Fruit fly (Drosophila melanogaster) whole organism, prepupa: ENCODE results near the gene PXo.
A peak's percentile ranks its signal among the peaks of the same experiment; 100 is the strongest.

Experiments
- Blimp-1 ChIP-seq: fragments of 200-800 bp; sonication (Bioruptor generic); optimal IDR thresholded peaks from 3 replicates; lab custom pipeline; 2017; ENCODE audit warnings: missing biosample characterization, missing genetic modification characterization, mild to moderate bottlenecking, moderate library complexity, missing genetic modification reagents
- CG11294 ChIP-seq: fragments of 200-800 bp; sonication (Bioruptor generic); IDR thresholded peaks from 2 replicates; pipeline ENCODE4 v1.3.6; 2022; ENCODE audit warnings: missing biosample characterization, missing genetic modification characterization
- CG11762 ChIP-seq: fragments of 200-800 bp; sonication (Bioruptor generic); optimal IDR thresholded peaks from 3 replicates; lab custom pipeline; 2016; ENCODE audit warnings: missing biosample characterization, missing genetic modification characterization; ENCODE audit not compliant: insufficient read depth
- CG15336 ChIP-seq: fragments of 200-800 bp; sonication (Bioruptor generic); IDR thresholded peaks from 2 replicates; pipeline ENCODE4 v1.3.6; 2022; ENCODE audit warnings: missing biosample characterization, missing genetic modification characterization
- CG1621 ChIP-seq: fragments of 200-800 bp; sonication (Bioruptor generic); optimal IDR thresholded peaks from 3 replicates; lab custom pipeline; 2018; ENCODE audit warnings: missing biosample characterization, mild to moderate bottlenecking, missing genetic modification characterization
- CG16779 ChIP-seq: fragments of 200-800 bp; sonication (Bioruptor generic); optimal IDR thresholded peaks from 3 replicates; lab custom pipeline; 2017; ENCODE audit warnings: missing biosample characterization, mild to moderate bottlenecking, missing genetic modification characterization
- CG31627 ChIP-seq: fragments of 200-800 bp; sonication (Bioruptor generic); optimal IDR thresholded peaks from 3 replicates; lab custom pipeline; 2016; ENCODE audit warnings: missing biosample characterization, missing genetic modification characterization
- CG34406 ChIP-seq: fragments of 200-800 bp; sonication (Bioruptor generic); optimal IDR thresholded peaks from 3 replicates; lab custom pipeline; 2016; ENCODE audit warnings: missing biosample characterization, missing genetic modification characterization
- CG3919 ChIP-seq: fragments of 200-800 bp; sonication (Bioruptor generic); optimal IDR thresholded peaks from 3 replicates; lab custom pipeline; 2016; ENCODE audit warnings: missing biosample characterization, missing genetic modification characterization
- CG6163 ChIP-seq: fragments of 200-800 bp; sonication (Bioruptor generic); IDR thresholded peaks from 3 replicates; pipeline ENCODE4 v1.3.6; 2022; ENCODE audit warnings: missing biosample characterization, missing genetic modification characterization
- CG6276 ChIP-seq: fragments of 200-800 bp; sonication (Bioruptor generic); optimal IDR thresholded peaks from 2 replicates; lab custom pipeline; 2017; ENCODE audit warnings: missing biosample characterization, mild to moderate bottlenecking, missing genetic modification characterization
- CG6792 ChIP-seq: fragments of 200-800 bp; sonication (Bioruptor generic); optimal IDR thresholded peaks from 3 replicates; lab custom pipeline; 2016; ENCODE audit warnings: missing biosample characterization, missing genetic modification characterization
- CG6808 ChIP-seq: fragments of 200-800 bp; sonication (Bioruptor generic); optimal IDR thresholded peaks from 3 replicates; lab custom pipeline; 2017; ENCODE audit warnings: missing biosample characterization, missing genetic modification characterization, mild to moderate bottlenecking, moderate library complexity, missing genetic modification reagents
- CG7368 ChIP-seq: fragments of 200-800 bp; sonication (Bioruptor generic); optimal IDR thresholded peaks from 3 replicates; lab custom pipeline; 2016; ENCODE audit warnings: missing biosample characterization, missing genetic modification characterization
- CG8119 ChIP-seq: fragments of 200-800 bp; sonication (Bioruptor generic); IDR thresholded peaks from 3 replicates; pipeline ENCODE4 v1.3.6; 2022; ENCODE audit warnings: missing biosample characterization, missing genetic modification characterization
- CG8319 ChIP-seq: fragments of 200-800 bp; sonication (Bioruptor generic); optimal IDR thresholded peaks from 3 replicates; lab custom pipeline; 2016; ENCODE audit warnings: missing biosample characterization, missing genetic modification characterization
- CG9139 ChIP-seq: fragments of 200-800 bp; sonication (Bioruptor generic); optimal IDR thresholded peaks from 3 replicates; lab custom pipeline; 2017; ENCODE audit warnings: missing biosample characterization, mild to moderate bottlenecking, missing genetic modification characterization
- Eip75B ChIP-seq: fragments of 200-800 bp; sonication (Bioruptor generic); optimal IDR thresholded peaks from 3 replicates; lab custom pipeline; 2016; ENCODE audit warnings: missing biosample characterization, missing genetic modification characterization
- Eip78C ChIP-seq: fragments of 200-800 bp; sonication (Bioruptor generic); peaks from one replicate; lab custom pipeline; 2016; ENCODE audit warnings: missing biosample characterization, missing genetic modification characterization
- Ets96B ChIP-seq: fragments of 200-800 bp; optimal IDR thresholded peaks from 2 replicates; lab custom pipeline; 2019; ENCODE audit warnings: missing biosample characterization, mild to moderate bottlenecking, missing genetic modification characterization, moderate library complexity
- Gug ChIP-seq: fragments of 200-800 bp; sonication (Bioruptor generic); IDR thresholded peaks from 2 replicates; pipeline ENCODE4 v1.3.6; 2022; ENCODE audit warnings: missing biosample characterization, missing genetic modification characterization
- Hr38 ChIP-seq: sonication (Bioruptor generic); optimal IDR thresholded peaks from 2 replicates; lab custom pipeline; 2016; ENCODE audit warnings: missing biosample characterization, missing genetic modification characterization
- Hr4 ChIP-seq: fragments of 200-800 bp; sonication (Bioruptor generic); optimal IDR thresholded peaks from 3 replicates; lab custom pipeline; 2016; ENCODE audit warnings: missing biosample characterization, missing genetic modification characterization
- Lpt ChIP-seq: fragments of 200-800 bp; sonication (Bioruptor generic); optimal IDR thresholded peaks from 3 replicates; lab custom pipeline; 2016; ENCODE audit warnings: missing biosample characterization, missing genetic modification characterization
- Met ChIP-seq: fragments of 200-800 bp; sonication (Bioruptor generic); optimal IDR thresholded peaks from 3 replicates; lab custom pipeline; 2016; ENCODE audit warnings: missing biosample characterization, missing genetic modification characterization
- Sox102F ChIP-seq: fragments of 200-800 bp; sonication (Bioruptor generic); optimal IDR thresholded peaks from 2 replicates; lab custom pipeline; 2016; ENCODE audit warnings: missing biosample characterization, mild to moderate bottlenecking, missing genetic modification characterization
- Sox14 ChIP-seq: fragments of 200-800 bp; sonication (Bioruptor generic); optimal IDR thresholded peaks from 3 replicates; lab custom pipeline; 2016; ENCODE audit warnings: missing biosample characterization, missing genetic modification characterization
- Sox15 ChIP-seq: fragments of 200-800 bp; sonication (Bioruptor generic); optimal IDR thresholded peaks from 3 replicates; lab custom pipeline; 2016; ENCODE audit warnings: missing biosample characterization, missing genetic modification characterization
- achi ChIP-seq: fragments of 200-800 bp; sonication (Bioruptor generic); optimal IDR thresholded peaks from 3 replicates; lab custom pipeline; 2016; ENCODE audit warnings: missing biosample characterization, missing genetic modification characterization
- acj6 ChIP-seq: fragments of 200-800 bp; sonication (Bioruptor generic); optimal IDR thresholded peaks from 3 replicates; lab custom pipeline; 2016; ENCODE audit warnings: missing biosample characterization, missing genetic modification characterization
- dsx ChIP-seq: fragments of 200-800 bp; optimal IDR thresholded peaks from 3 replicates; lab custom pipeline; 2019; ENCODE audit warnings: missing biosample characterization, mild to moderate bottlenecking, missing genetic modification characterization, moderate library complexity; ENCODE audit not compliant: poor library complexity, severe bottlenecking
- esn ChIP-seq: fragments of 200-800 bp; sonication (Bioruptor generic); optimal IDR thresholded peaks from 2 replicates; lab custom pipeline; 2016; ENCODE audit warnings: missing biosample characterization, mild to moderate bottlenecking, missing genetic modification characterization, moderate library complexity
- fd59A ChIP-seq: fragments of 200-800 bp; sonication (Bioruptor generic); optimal IDR thresholded peaks from 2 replicates; lab custom pipeline; 2017; ENCODE audit warnings: missing biosample characterization, mild to moderate bottlenecking, missing genetic modification characterization, missing genetic modification reagents
- net ChIP-seq: fragments of 200-800 bp; sonication (Bioruptor generic); optimal IDR thresholded peaks from 3 replicates; lab custom pipeline; 2016; ENCODE audit warnings: missing biosample characterization, missing genetic modification characterization
- pdm3 ChIP-seq: fragments of 200-800 bp; sonication (Bioruptor generic); optimal IDR thresholded peaks from 3 replicates; lab custom pipeline; 2016; ENCODE audit warnings: missing biosample characterization, missing genetic modification characterization
- ss ChIP-seq, 2 experiments: fragments of 200-800 bp; sonication (Bioruptor generic); optimal IDR thresholded peaks; 2 replicates in 1 of 2; 3 replicates in 1 of 2; lab custom pipeline; 2017 to 2018; ENCODE audit warnings: mild to moderate bottlenecking in 2 of 2, missing biosample characterization in 2 of 2, missing genetic modification characterization in 2 of 2, moderate library complexity in 1 of 2

Gene PXo

dm6 chr3L:5881310-5882208 lies 39.6 kb downstream of the PXo start (continued):
- no peak for TF ChIP-seq CG6163
- TF ChIP-seq Hr38 (GFP tag; lab: Kevin White, UChicago), result no peak
- TF ChIP-seq Lpt, result no peak
- TF ChIP-seq Sox15, result no peak
- TF ChIP-seq CG6276, result no peak
- no peak for TF ChIP-seq CG1621 (tag; lab: Kevin White, UChicago)
- TF ChIP-seq ss (GFP tag; optimal IDR thresholded peaks at IDR 0.05; lab: Kevin White, UChicago), result no peak
- no peak for TF ChIP-seq Ets96B (tag; lab: Kevin White, UChicago)
- no peak for TF ChIP-seq net
- peak; percentile 30 for TF ChIP-seq achi (GFP tag; lab: Kevin White, UChicago)
- TF ChIP-seq esn (GFP tag; lab: Kevin White, UChicago), result no peak
- no peak for TF ChIP-seq Eip78C (GFP tag; lab: Kevin White, UChicago)
- TF ChIP-seq, all 60 proteins: peak for 15

- no peak for TF ChIP-seq CG6276
- no peak for TF ChIP-seq Blimp-1 (GFP tag; lab: Kevin White, UChicago)
- no peak for TF ChIP-seq Hr38 (GFP tag; lab: Kevin White, UChicago)
- no peak for TF ChIP-seq CG31627 (GFP tag; lab: Kevin White, UChicago)
- TF ChIP-seq CG11762 (GFP tag; lab: Kevin White, UChicago), result no peak
- no peak for TF ChIP-seq CG6792 (GFP tag; lab: Kevin White, UChicago)
- TF ChIP-seq CG7368 (GFP tag; lab: Kevin White, UChicago), result no peak
- TF ChIP-seq Sox14, result no peak
- no peak for TF ChIP-seq CG9139 (GFP tag; lab: Kevin White, UChicago)
- no peak for TF ChIP-seq CG15336 (GFP tag; lab: Robert Waterston, UW)
- no peak for TF ChIP-seq Hr4 (GFP tag; lab: Kevin White, UChicago)
- TF ChIP-seq esn (GFP tag; lab: Kevin White, UChicago), result no peak
- TF ChIP-seq Eip75B (GFP tag; lab: Kevin White, UChicago), result no peak
- no peak for TF ChIP-seq CG6808
- TF ChIP-seq net, result no peak
- TF ChIP-seq fd59A, result no peak
- no peak for TF ChIP-seq CG34406 (GFP tag; lab: Kevin White, UChicago)
- TF ChIP-seq Gug (GFP tag; lab: Robert Waterston, UW), result no peak
- TF ChIP-seq Ets96B (tag; lab: Kevin White, UChicago), result no peak
Measured at dm6 chr3L:5878734-5879291, 42.3 kb downstream of the PXo start.

dm6 chr3L:5873011-5873410 lies 48.1 kb downstream of the PXo start, which contains the start of gene CG18586:
CG18586 (plus strand) TSS chr3L:5873311.
- TF ChIP-seq CG16779 (tag; lab: Kevin White, UChicago) (no peak), Sox102F (GFP tag; lab: Kevin White, UChicago) (no peak), dsx (GFP tag; lab: Kevin White, UChicago) (no peak), CG8319 (GFP tag; lab: Kevin White, UChicago) (no peak), CG11294 (GFP tag; lab: Robert Waterston, UW) (no peak), CG3919 (no peak), CG6163 (no peak), acj6 (GFP tag; lab: Kevin White, UChicago) (no peak), CG1621 (tag; lab: Kevin White, UChicago) (no peak), CG9139 (GFP tag; lab: Kevin White, UChicago) (no peak), CG34406 (GFP tag; lab: Kevin White, UChicago) (no peak)

- TF ChIP-seq net (no peak), Ets96B (tag; lab: Kevin White, UChicago) (no peak), pdm3 (GFP tag; lab: Kevin White, UChicago) (no peak), Met (GFP tag; lab: Kevin White, UChicago) (no peak), esn (GFP tag; lab: Kevin White, UChicago) (no peak), CG8119 (no peak), CG15336 (GFP tag; lab: Robert Waterston, UW) (no peak), CG1621 (tag; lab: Kevin White, UChicago) (no peak), CG6276 (no peak), CG3919 (no peak)
Measured at dm6 chr3L:5871201-5871600, 49.9 kb downstream of the PXo start, which contains the start of gene CG5568. CG5568 (plus strand) TSS chr3L:5871501.
